Fruit fly (Drosophila melanogaster) whole organism, embryonic: Measurements from ENCODE around the gene Ras85D.
A peak's percentile ranks its signal among the peaks of the same experiment; 100 is the strongest.

Experiments used
- Awh ChIP-seq: fragments of 200-800 bp; sonication (Bioruptor generic); IDR thresholded peaks from 2 replicates; pipeline ENCODE4, ENCODE4 v1.3.6; 2022; ENCODE audit warnings: missing biosample characterization, missing genetic modification characterization
- CG10321 ChIP-seq: fragments of 200-800 bp; sonication (Bioruptor generic); IDR thresholded peaks from 2 replicates; pipeline ENCODE4 v1.3.6; 2022; ENCODE audit warnings: missing biosample characterization, missing genetic modification characterization
- CG11696 ChIP-seq: fragments of 200-800 bp; sonication (Bioruptor generic); IDR thresholded peaks from 2 replicates; pipeline ENCODE4 v1.3.6; 2022; ENCODE audit warnings: missing biosample characterization, missing genetic modification characterization
- CG13624 ChIP-seq: fragments of 200-800 bp; sonication (Bioruptor generic); optimal IDR thresholded peaks from 2 replicates; lab custom pipeline; 2016; ENCODE audit warnings: missing biosample characterization, missing genetic modification characterization
- CG1529 ChIP-seq: fragments of 200-800 bp; sonication (Bioruptor generic); optimal IDR thresholded peaks from 3 replicates; lab custom pipeline; 2018; ENCODE audit warnings: missing biosample characterization, missing genetic modification characterization
- CG17385 ChIP-seq: fragments of 200-800 bp; sonication (Bioruptor generic); optimal IDR thresholded peaks from 3 replicates; lab custom pipeline; 2018; ENCODE audit warnings: missing biosample characterization, mild to moderate bottlenecking, missing genetic modification characterization
- CG17802 ChIP-seq: fragments of 200-800 bp; sonication (Bioruptor generic); optimal IDR thresholded peaks from 2 replicates; lab custom pipeline; 2018; ENCODE audit warnings: missing biosample characterization, mild to moderate bottlenecking, missing genetic modification characterization, moderate library complexity
- CG2129 ChIP-seq: fragments of 200-800 bp; sonication (Bioruptor generic); IDR thresholded peaks from 2 replicates; pipeline ENCODE4 v1.3.6; 2022; ENCODE audit warnings: missing biosample characterization, missing genetic modification characterization; ENCODE audit not compliant: partially characterized antibody
- CG32532 ChIP-seq: fragments of 200-800 bp; sonication (Bioruptor generic); IDR thresholded peaks from 2 replicates; pipeline ENCODE4 v1.3.6; 2022; ENCODE audit warnings: missing biosample characterization, missing genetic modification characterization
- CG32772 ChIP-seq: fragments of 200-800 bp; sonication (Bioruptor generic); IDR thresholded peaks from 2 replicates; pipeline ENCODE4 v1.3.6; 2022; ENCODE audit warnings: missing biosample characterization, missing genetic modification characterization
- CG34376 ChIP-seq: fragments of 200-800 bp; sonication (Bioruptor generic); optimal IDR thresholded peaks from 2 replicates; lab custom pipeline; 2018; ENCODE audit warnings: missing biosample characterization, mild to moderate bottlenecking, missing genetic modification characterization
- CG3838 ChIP-seq: fragments of 200-800 bp; sonication (Bioruptor generic); optimal IDR thresholded peaks from 3 replicates; lab custom pipeline; 2016; ENCODE audit warnings: missing biosample characterization, missing genetic modification characterization
- CG4404 ChIP-seq: fragments of 200-800 bp; sonication (Bioruptor generic); IDR thresholded peaks from 2 replicates; pipeline ENCODE4 v1.3.6; 2022; ENCODE audit warnings: missing biosample characterization, missing genetic modification characterization
- CG6272 ChIP-seq: fragments of 200-800 bp; sonication (Bioruptor generic); IDR thresholded peaks from 2 replicates; pipeline ENCODE4 v1.3.6; 2022; ENCODE audit warnings: missing biosample characterization, missing genetic modification characterization
- CG6683 ChIP-seq: fragments of 200-800 bp; sonication (Bioruptor generic); optimal IDR thresholded peaks from 2 replicates; lab custom pipeline; 2017; ENCODE audit warnings: missing biosample characterization, mild to moderate bottlenecking, missing genetic modification characterization, missing genetic modification reagents
- CG6765 ChIP-seq: fragments of 200-800 bp; sonication (Bioruptor generic); optimal IDR thresholded peaks from 3 replicates; lab custom pipeline; 2017; ENCODE audit warnings: missing biosample characterization, mild to moderate bottlenecking, missing genetic modification characterization
- CG8281 ChIP-seq: fragments of 200-800 bp; sonication (Bioruptor generic); optimal IDR thresholded peaks from 2 replicates; lab custom pipeline; 2018; ENCODE audit warnings: missing biosample characterization, mild to moderate bottlenecking, missing genetic modification characterization, moderate library complexity
- CG9727 ChIP-seq: fragments of 200-800 bp; sonication (Bioruptor generic); optimal IDR thresholded peaks from 3 replicates; lab custom pipeline; 2017; ENCODE audit warnings: missing biosample characterization, mild to moderate bottlenecking, missing genetic modification characterization
- Dfd ChIP-seq, 2 experiments: fragments of >200 bp; optimal IDR thresholded peaks; 2 replicates each; lab custom pipeline; 2017; ENCODE audit warnings: missing biosample characterization in 2 of 2, missing genetic modification characterization in 2 of 2
- Dp ChIP-seq: fragments of 200-800 bp; sonication (Bioruptor generic); optimal IDR thresholded peaks from 2 replicates; lab custom pipeline; 2018; ENCODE audit warnings: missing biosample characterization, mild to moderate bottlenecking, missing genetic modification characterization, moderate library complexity
- Dref ChIP-seq: fragments of 200-800 bp; sonication (Bioruptor generic); IDR thresholded peaks from 2 replicates; pipeline ENCODE4 v1.3.6; 2022; ENCODE audit warnings: missing biosample characterization, missing genetic modification characterization
- Drgx ChIP-seq: fragments of 200-800 bp; sonication (Bioruptor generic); IDR thresholded peaks from 2 replicates; pipeline ENCODE4 v1.3.6; 2022; ENCODE audit warnings: missing biosample characterization, missing genetic modification characterization
- Eip74EF ChIP-seq, 2 experiments: fragments of 200-800 bp in 1 of 2; fragments of >200 bp in 1 of 2; sonication (Bioruptor generic) in 1 of 2; optimal IDR thresholded peaks; 2 replicates each; lab custom pipeline; 2017 to 2019; ENCODE audit warnings: missing biosample characterization in 2 of 2, missing genetic modification characterization in 2 of 2, mild to moderate bottlenecking in 1 of 2, moderate library complexity in 1 of 2
- Ets65A ChIP-seq: fragments of 200-800 bp; sonication (Bioruptor generic); peaks from one replicate; lab custom pipeline; 2016; ENCODE audit warnings: missing biosample characterization, missing genetic modification characterization
- HHEX ChIP-seq: fragments of 200-800 bp; sonication (Bioruptor generic); optimal IDR thresholded peaks from 3 replicates; lab custom pipeline; 2017; ENCODE audit warnings: missing biosample characterization, mild to moderate bottlenecking, missing genetic modification characterization, missing genetic modification reagents
- HLH54F ChIP-seq: fragments of 200-800 bp; sonication (Bioruptor generic); optimal IDR thresholded peaks from 3 replicates; lab custom pipeline; 2016; ENCODE audit warnings: missing biosample characterization, missing genetic modification characterization
- Hr51 ChIP-seq, 2 experiments: fragments of 200-800 bp; sonication (Bioruptor generic); optimal IDR thresholded peaks; 2 replicates in 1 of 2; 3 replicates in 1 of 2; lab custom pipeline; 2016 to 2018; ENCODE audit warnings: missing biosample characterization in 2 of 2, missing genetic modification characterization in 2 of 2, mild to moderate bottlenecking in 1 of 2, moderate library complexity in 1 of 2
- Kr ChIP-seq: fragments of 200-800 bp; sonication (Bioruptor generic); optimal IDR thresholded peaks from 2 replicates; lab custom pipeline; 2017; ENCODE audit warnings: missing biosample characterization, mild to moderate bottlenecking, missing genetic modification characterization
- MESR4 ChIP-seq: fragments of 200-800 bp; sonication (Bioruptor generic); optimal IDR thresholded peaks from 2 replicates; lab custom pipeline; 2018; ENCODE audit warnings: missing biosample characterization, mild to moderate bottlenecking, missing genetic modification characterization, moderate library complexity
- Mad ChIP-seq: fragments of 200-800 bp; sonication (Bioruptor generic); optimal IDR thresholded peaks from 2 replicates; lab custom pipeline; 2016; ENCODE audit warnings: missing biosample characterization, missing genetic modification characterization
- NC2β ChIP-seq: fragments of 200-800 bp; sonication (Bioruptor generic); optimal IDR thresholded peaks from 2 replicates; lab custom pipeline; 2016; ENCODE audit warnings: missing biosample characterization, missing genetic modification characterization
- Oaz ChIP-seq: fragments of 200-800 bp; sonication (Bioruptor generic); IDR thresholded peaks from 2 replicates; pipeline ENCODE4 v1.3.6; 2022; ENCODE audit warnings: missing biosample characterization, missing genetic modification characterization
- Sin3A ChIP-seq: fragments of >200 bp; optimal IDR thresholded peaks from 2 replicates; lab custom pipeline; 2018
- Ssrp ChIP-seq: fragments of 200-800 bp; sonication (Bioruptor generic); optimal IDR thresholded peaks from 2 replicates; lab custom pipeline; 2018; ENCODE audit warnings: missing biosample characterization, mild to moderate bottlenecking, missing genetic modification characterization, moderate library complexity
- Stat92E ChIP-seq, 3 experiments: fragments of >200 bp in 2 of 3; fragments of 200-800 bp in 1 of 3; sonication (Bioruptor generic) in 1 of 3; optimal IDR thresholded peaks; 2 replicates each; lab custom pipeline; 2017 to 2019; ENCODE audit warnings: missing biosample characterization in 3 of 3, missing genetic modification characterization in 3 of 3, mild to moderate bottlenecking in 1 of 3, moderate library complexity in 1 of 3
- Xrp1 ChIP-seq: fragments of 200-800 bp; sonication (Bioruptor generic); IDR thresholded peaks from 2 replicates; pipeline ENCODE4 v1.3.6; 2022; ENCODE audit warnings: missing biosample characterization, missing genetic modification characterization
- croc ChIP-seq: fragments of 200-800 bp; sonication (Bioruptor generic); conservative IDR thresholded peaks from 3 replicates; pipeline ENCODE4 v1.3.6; 2022; ENCODE audit warnings: missing biosample characterization, missing genetic modification characterization
- da ChIP-seq: fragments of 200-800 bp; sonication (Bioruptor generic); optimal IDR thresholded peaks from 2 replicates; lab custom pipeline; 2016; ENCODE audit warnings: missing biosample characterization, missing genetic modification characterization
- danr ChIP-seq: fragments of 200-800 bp; sonication (Bioruptor generic); IDR thresholded peaks from 2 replicates; pipeline ENCODE4 v1.3.6; 2022; ENCODE audit warnings: missing biosample characterization, missing genetic modification characterization
- eve ChIP-seq, 2 experiments: fragments of >200 bp; optimal IDR thresholded peaks; 2 replicates each; lab custom pipeline; 2017; ENCODE audit warnings: missing biosample characterization in 2 of 2, missing genetic modification characterization in 2 of 2
- ftz-f1 ChIP-seq: fragments of 200-800 bp; sonication (Bioruptor generic); optimal IDR thresholded peaks from 2 replicates; lab custom pipeline; 2016; ENCODE audit warnings: missing biosample characterization, missing genetic modification characterization
- grau ChIP-seq: fragments of 200-800 bp; optimal IDR thresholded peaks from 3 replicates; lab custom pipeline; 2019; ENCODE audit warnings: missing biosample characterization, mild to moderate bottlenecking, missing genetic modification characterization, moderate library complexity
- hb ChIP-seq: fragments of 200-800 bp; sonication (Bioruptor generic); IDR thresholded peaks from 3 replicates; pipeline ENCODE4 v1.3.6; 2022; ENCODE audit warnings: missing biosample characterization, missing genetic modification characterization; ENCODE audit not compliant: partially characterized antibody
- maf-S ChIP-seq: fragments of 200-800 bp; sonication (Bioruptor generic); optimal IDR thresholded peaks from 2 replicates; lab custom pipeline; 2016; ENCODE audit warnings: missing biosample characterization, missing genetic modification characterization
- oc ChIP-seq: fragments of 200-800 bp; sonication (Bioruptor generic); optimal IDR thresholded peaks from 2 replicates; lab custom pipeline; 2018; ENCODE audit warnings: missing biosample characterization, mild to moderate bottlenecking, missing genetic modification characterization, moderate library complexity
- ranshi ChIP-seq: fragments of 200-800 bp; sonication (Bioruptor generic); IDR thresholded peaks from 2 replicates; pipeline ENCODE4 v1.3.6; 2022; ENCODE audit warnings: missing biosample characterization, missing genetic modification characterization
- rib ChIP-seq: fragments of 200-800 bp; sonication (Bioruptor generic); IDR thresholded peaks from 2 replicates; pipeline ENCODE4 v1.3.6; 2022; ENCODE audit warnings: missing biosample characterization, missing genetic modification characterization
- tio ChIP-seq: fragments of 200-800 bp; sonication (Bioruptor generic); optimal IDR thresholded peaks from 2 replicates; lab custom pipeline; 2017; ENCODE audit warnings: missing biosample characterization, missing genetic modification characterization, inconsistent platforms
- trh ChIP-seq: fragments of 200-800 bp; sonication (Bioruptor generic); optimal IDR thresholded peaks from 2 replicates; lab custom pipeline; 2016; ENCODE audit warnings: missing biosample characterization, missing genetic modification characterization
- tup ChIP-seq: fragments of 200-800 bp; sonication (Bioruptor generic); optimal IDR thresholded peaks from 2 replicates; lab custom pipeline; 2016; ENCODE audit warnings: missing biosample characterization, mild to moderate bottlenecking, missing genetic modification characterization, moderate library complexity
- vfl ChIP-seq: fragments of 200-800 bp; sonication (Bioruptor generic); optimal IDR thresholded peaks from 2 replicates; lab custom pipeline; 2016; ENCODE audit warnings: missing biosample characterization, missing genetic modification characterization
- yki ChIP-seq: fragments of >200 bp; optimal IDR thresholded peaks from 3 replicates; lab custom pipeline; 2018

Ras85D gene

DNA sequence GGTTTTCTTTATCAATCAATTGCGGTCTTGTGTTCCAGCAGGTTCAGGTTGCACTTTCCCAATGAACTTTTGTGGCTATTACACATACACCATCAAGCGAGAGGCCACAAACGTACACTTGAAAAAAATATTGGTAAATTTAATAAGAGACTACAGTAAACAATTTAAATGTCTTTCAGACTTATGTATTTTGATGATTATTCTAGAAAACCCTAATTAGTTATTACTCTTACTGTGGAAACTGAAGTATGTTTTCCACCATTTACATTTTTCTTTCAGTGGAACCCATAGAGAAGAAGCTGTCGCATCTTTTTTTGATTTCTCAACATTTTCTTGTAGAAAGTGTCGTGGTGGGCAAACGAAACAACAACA is 21.2 kb upstream of the Ras85D start (continued):
- TF ChIP-seq ftz-f1 (GFP tag; lab: Kevin White, UChicago) (no peak), Xrp1 (GFP tag; lab: Robert Waterston, UW) (peak; percentile 93), CG32772 (GFP tag; lab: Robert Waterston, UW) (peak; percentile 93), Oaz (GFP tag; lab: Robert Waterston, UW) (peak; percentile 73), CG8281 (peak; percentile 70), CG17385 (peak; percentile 89), Dfd (GFP tag; optimal IDR thresholded peaks at IDR 0.05; lab: Kevin White, UChicago) (no peak), ranshi (peak; percentile 93), Hr51 (GFP tag; optimal IDR thresholded peaks at IDR 0.05; lab: Kevin White, UChicago) (peak; percentile 77 to 96), Stat92E (GFP tag; optimal IDR thresholded peaks at IDR 0.05; lab: Kevin White, UChicago) (peak in 1 of 3 experiments; percentile 52), CG3838 (GFP tag; lab: Kevin White, UChicago) (peak; percentile 78), NC2β (GFP tag; lab: Kevin White, UChicago) (peak; percentile 90), Eip74EF (GFP tag; optimal IDR thresholded peaks at IDR 0.05; lab: Kevin White, UChicago) (peak in 1 of 2 experiments; percentile 95), CG9727 (GFP tag; lab: Kevin White, UChicago) (peak; percentile 85), CG6272 (peak; percentile 78), Dref (GFP tag; lab: Robert Waterston, UW) (no peak), CG11696 (GFP tag; lab: Robert Waterston, UW) (peak; percentile 82), eve (GFP tag; optimal IDR thresholded peaks at IDR 0.05; lab: Kevin White, UChicago) (peak in 1 of 2 experiments; percentile 98), CG10321 (GFP tag; lab: Robert Waterston, UW) (peak; percentile 59), Dp (GFP tag; lab: Kevin White, UChicago) (no peak), CG13624 (GFP tag; lab: Kevin White, UChicago) (peak; percentile 89), Mad (GFP tag; lab: Kevin White, UChicago) (peak; percentile 88), da (GFP tag; lab: Kevin White, UChicago) (peak; percentile 82), CG2129 (no peak), oc (tag; lab: Kevin White, UChicago) (peak; percentile 95), HHEX (peak; percentile 87), Drgx (peak; percentile 93), CG4404 (GFP tag; lab: Robert Waterston, UW) (peak; percentile 42), HLH54F (GFP tag; lab: Kevin White, UChicago) (peak; percentile 82), CG32532 (GFP tag; lab: Robert Waterston, UW) (peak; percentile 93), maf-S (GFP tag; lab: Kevin White, UChicago) (peak; percentile 81), Ets65A (GFP tag; lab: Kevin White, UChicago) (peak; percentile 98), CG17802 (peak; percentile 79), trh (GFP tag; lab: Kevin White, UChicago) (peak; percentile 80), croc (GFP tag; lab: Robert Waterston, UW) (peak; percentile 91), CG34376 (no peak), MESR4 (GFP tag; lab: Kevin White, UChicago) (peak; percentile 16), Kr (no peak), danr (GFP tag; lab: Robert Waterston, UW) (peak; percentile 82), CG6683 (peak; percentile 65), Sin3A (lab: Kevin White, UChicago) (no peak), Awh (GFP tag; lab: Robert Waterston, UW) (peak; percentile 93), vfl (GFP tag; lab: Kevin White, UChicago) (peak; percentile 33), Ssrp (tag; lab: Kevin White, UChicago) (peak; percentile 95), CG1529 (GFP tag; lab: Kevin White, UChicago) (peak; percentile 95), CG6765 (GFP tag; lab: Kevin White, UChicago) (peak; percentile 55), tio (GFP tag; lab: Kevin White, UChicago) (peak; percentile 93), yki (no peak), grau (peak; percentile 91), tup (GFP tag; lab: Kevin White, UChicago) (peak; percentile 53), hb (GFP tag; lab: Robert Waterston, UW) (no peak), rib (peak; percentile 53; the same call in 1 of the 2 replicates)
